Worm (Caenorhabditis elegans) whole organism, L3 larva: ENCODE results near the gene T10C6.7.
A peak's percentile ranks its signal among the peaks of the same experiment; 100 is the strongest.

Experiments
- ceh-28 ChIP-seq: fragments of 150-350 bp; optimal IDR thresholded peaks from 2 replicates; lab custom pipeline; 2014; ENCODE audit warnings: missing biosample characterization, missing genetic modification reagents, missing genetic modification characterization
- elt-3 ChIP-seq, 3 experiments: fragments of 150-350 bp in 1 of 3; sonication (generic microtip) in 2 of 3; optimal IDR thresholded peaks; 2 replicates in 2 of 3; 4 replicates in 1 of 3; lab custom pipeline; 2014 to 2017; ENCODE audit warnings: missing biosample characterization in 3 of 3, missing genetic modification characterization in 3 of 3
- fos-1 ChIP-seq: fragments of 150-350 bp; optimal IDR thresholded peaks from 2 replicates; lab custom pipeline; 2014; ENCODE audit warnings: missing biosample characterization, missing genetic modification characterization
- lin-15B ChIP-seq: fragments of 150-350 bp; optimal IDR thresholded peaks from 2 replicates; lab custom pipeline; 2014; ENCODE audit warnings: missing biosample characterization, missing genetic modification characterization
- pqm-1 ChIP-seq: fragments of 150-350 bp; optimal IDR thresholded peaks from 2 replicates; lab custom pipeline; 2017; ENCODE audit warnings: missing biosample characterization, missing genetic modification characterization, inconsistent platforms
- snpc-4 ChIP-seq: fragments of 150-350 bp; optimal IDR thresholded peaks from 2 replicates; lab custom pipeline; 2014; ENCODE audit warnings: missing biosample characterization, missing genetic modification characterization
- zag-1 ChIP-seq: fragments of 150-350 bp; optimal IDR thresholded peaks from 2 replicates; lab custom pipeline; 2014; ENCODE audit warnings: missing biosample characterization, missing genetic modification characterization

ce11 chrV:16043686-16044085, 12.2 kb upstream of the T10C6.7 start:
- peak; percentile 53 for TF ChIP-seq pqm-1
- TF ChIP-seq elt-3 (tag; optimal IDR thresholded peaks at IDR 0.05; lab: Kevin White, UChicago) = no peak
- TF ChIP-seq fos-1 (tag; lab: Kevin White, UChicago) = no peak
- no peak for TF ChIP-seq lin-15B (tag; lab: Kevin White, UChicago)
- no peak for TF ChIP-seq ceh-28 (tag; lab: Kevin White, UChicago)
- no peak for TF ChIP-seq zag-1 (tag; lab: Kevin White, UChicago)
- TF ChIP-seq snpc-4 (tag; lab: Kevin White, UChicago) = no peak
